Fruit fly (Drosophila melanogaster) whole organism, embryonic: ENCODE results near the gene Wwox.

ENCODE experiments used
- Atf3 ChIP-seq: fragments of 200-800 bp; sonication (Bioruptor generic); optimal IDR thresholded peaks from 3 replicates; lab custom pipeline; 2016; ENCODE audit warnings: missing biosample characterization, missing genetic modification characterization
- B-H2 ChIP-seq: fragments of 200-800 bp; sonication (Bioruptor generic); optimal IDR thresholded peaks from 2 replicates; lab custom pipeline; 2018; ENCODE audit warnings: missing biosample characterization, mild to moderate bottlenecking, missing genetic modification characterization
- Bgb ChIP-seq: fragments of 200-800 bp; sonication (Bioruptor generic); IDR thresholded peaks from 2 replicates; pipeline ENCODE4 v1.3.6; 2022; ENCODE audit warnings: missing biosample characterization, missing genetic modification characterization; ENCODE audit not compliant: partially characterized antibody
- C15 ChIP-seq: fragments of 200-800 bp; sonication (Bioruptor generic); IDR thresholded peaks from 3 replicates; pipeline ENCODE4 v1.3.6; 2022; ENCODE audit warnings: missing biosample characterization, missing genetic modification characterization
- CG10565 ChIP-seq: fragments of 200-800 bp; sonication (Bioruptor generic); optimal IDR thresholded peaks from 3 replicates; lab custom pipeline; 2016; ENCODE audit warnings: missing biosample characterization, mild to moderate bottlenecking, missing genetic modification characterization
- CG12299 ChIP-seq: fragments of 200-800 bp; sonication (Bioruptor generic); optimal IDR thresholded peaks from 2 replicates; lab custom pipeline; 2018; ENCODE audit warnings: missing biosample characterization, mild to moderate bottlenecking, missing genetic modification characterization
- CG1233 ChIP-seq: fragments of 200-800 bp; sonication (Bioruptor generic); optimal IDR thresholded peaks from 4 replicates; lab custom pipeline; 2018; ENCODE audit warnings: missing biosample characterization, mild to moderate bottlenecking, missing genetic modification characterization
- CG14014 ChIP-seq: fragments of 200-800 bp; sonication (Bioruptor generic); IDR thresholded peaks from 2 replicates; pipeline ENCODE4 v1.3.6; 2022; ENCODE audit warnings: missing biosample characterization, missing genetic modification characterization
- CG16813 ChIP-seq: fragments of 200-800 bp; sonication (Bioruptor generic); IDR thresholded peaks from 3 replicates; pipeline ENCODE4 v1.3.6; 2022; ENCODE audit warnings: missing biosample characterization, missing genetic modification characterization; ENCODE audit not compliant: partially characterized antibody
- CG1832 ChIP-seq: fragments of 200-800 bp; sonication (Bioruptor generic); optimal IDR thresholded peaks from 2 replicates; lab custom pipeline; 2017; ENCODE audit warnings: missing biosample characterization, mild to moderate bottlenecking, missing genetic modification characterization, inconsistent platforms
- CG31441 ChIP-seq: fragments of 200-800 bp; sonication (Bioruptor generic); IDR thresholded peaks from 2 replicates; pipeline ENCODE4 v1.3.6; 2022; ENCODE audit warnings: missing biosample characterization, missing genetic modification characterization
- CG3407 ChIP-seq: fragments of 200-800 bp; sonication (Bioruptor generic); optimal IDR thresholded peaks from 2 replicates; lab custom pipeline; 2018; ENCODE audit warnings: missing biosample characterization, mild to moderate bottlenecking, missing genetic modification characterization
- CG34376 ChIP-seq: fragments of 200-800 bp; sonication (Bioruptor generic); optimal IDR thresholded peaks from 2 replicates; lab custom pipeline; 2018; ENCODE audit warnings: missing biosample characterization, mild to moderate bottlenecking, missing genetic modification characterization
- CG6175 ChIP-seq: fragments of 200-800 bp; sonication (Bioruptor generic); IDR thresholded peaks from 3 replicates; pipeline ENCODE4 v1.3.6; 2022; ENCODE audit warnings: missing biosample characterization, missing genetic modification characterization
- CG7745 ChIP-seq: fragments of 200-800 bp; sonication (Bioruptor generic); optimal IDR thresholded peaks from 2 replicates; lab custom pipeline; 2018; ENCODE audit warnings: missing biosample characterization, mild to moderate bottlenecking, missing genetic modification characterization, moderate library complexity
- D19A ChIP-seq: fragments of 200-800 bp; optimal IDR thresholded peaks from 3 replicates; lab custom pipeline; 2019; ENCODE audit warnings: missing biosample characterization, mild to moderate bottlenecking, missing genetic modification characterization, moderate library complexity
- Deaf1 ChIP-seq: fragments of 200-800 bp; optimal IDR thresholded peaks from 3 replicates; lab custom pipeline; 2019; ENCODE audit warnings: missing biosample characterization, mild to moderate bottlenecking, missing genetic modification characterization, moderate library complexity
- Dip2 ChIP-seq: fragments of 200-800 bp; sonication (Bioruptor generic); IDR thresholded peaks from 2 replicates; pipeline ENCODE4 v1.3.6; 2022; ENCODE audit warnings: missing biosample characterization, missing genetic modification characterization
- Doc2 ChIP-seq: fragments of 200-800 bp; sonication (Bioruptor generic); IDR thresholded peaks from 2 replicates; pipeline ENCODE4 v1.3.6; 2022; ENCODE audit warnings: missing biosample characterization, missing genetic modification characterization
- E2f1 ChIP-seq: fragments of 200-800 bp; sonication (Bioruptor generic); IDR thresholded peaks from 2 replicates; pipeline ENCODE4 v1.3.6; 2022; ENCODE audit warnings: missing biosample characterization, missing genetic modification characterization
- H2.0 ChIP-seq: fragments of 200-800 bp; sonication (Bioruptor generic); IDR thresholded peaks from 2 replicates; pipeline ENCODE4 v1.3.6; 2022; ENCODE audit warnings: missing biosample characterization, missing genetic modification characterization
- HLH3B ChIP-seq: fragments of 200-800 bp; sonication (Bioruptor generic); IDR thresholded peaks from 2 replicates; pipeline ENCODE4 v1.3.6; 2022; ENCODE audit warnings: missing biosample characterization, missing genetic modification characterization
- HLH54F ChIP-seq: fragments of 200-800 bp; sonication (Bioruptor generic); optimal IDR thresholded peaks from 3 replicates; lab custom pipeline; 2016; ENCODE audit warnings: missing biosample characterization, missing genetic modification characterization
- Lhr ChIP-seq: fragments of 200-800 bp; sonication (Bioruptor generic); optimal IDR thresholded peaks from 3 replicates; lab custom pipeline; 2017; ENCODE audit warnings: mild to moderate bottlenecking, missing biosample characterization, missing genetic modification reagents, missing genetic modification characterization
- Six4 ChIP-seq: fragments of 200-800 bp; sonication (Bioruptor generic); optimal IDR thresholded peaks from 2 replicates; lab custom pipeline; 2016; ENCODE audit warnings: missing biosample characterization, missing genetic modification characterization
- Sry-β ChIP-seq: fragments of 200-800 bp; sonication (Bioruptor generic); optimal IDR thresholded peaks from 2 replicates; lab custom pipeline; 2018; ENCODE audit warnings: missing biosample characterization, mild to moderate bottlenecking, missing genetic modification characterization, moderate library complexity
- Sry-δ ChIP-seq: fragments of 200-800 bp; sonication (Bioruptor generic); optimal IDR thresholded peaks from 2 replicates; lab custom pipeline; 2016; ENCODE audit warnings: missing biosample characterization, missing genetic modification characterization
- Ssrp ChIP-seq: fragments of 200-800 bp; sonication (Bioruptor generic); optimal IDR thresholded peaks from 2 replicates; lab custom pipeline; 2018; ENCODE audit warnings: missing biosample characterization, mild to moderate bottlenecking, missing genetic modification characterization, moderate library complexity
- Tbp ChIP-seq: fragments of >200 bp; optimal IDR thresholded peaks from 2 replicates; lab custom pipeline; 2018; ENCODE audit warnings: missing biosample characterization, missing genetic modification characterization
- YL-1 ChIP-seq: fragments of 200-800 bp; sonication (Bioruptor generic); optimal IDR thresholded peaks from 3 replicates; lab custom pipeline; 2017; ENCODE audit warnings: missing biosample characterization, mild to moderate bottlenecking, missing genetic modification characterization
- ap ChIP-seq: fragments of 200-800 bp; sonication (Bioruptor generic); IDR thresholded peaks from 2 replicates; pipeline ENCODE4 v1.3.6; 2022; ENCODE audit warnings: missing biosample characterization, missing genetic modification characterization
- bab2 ChIP-seq: fragments of 200-800 bp; sonication (Bioruptor generic); optimal IDR thresholded peaks from 2 replicates; lab custom pipeline; 2016; ENCODE audit warnings: missing biosample characterization, missing genetic modification characterization
- br ChIP-seq: fragments of >200 bp; optimal IDR thresholded peaks from 2 replicates; lab custom pipeline; 2017
- cg ChIP-seq: fragments of 200-800 bp; sonication (Bioruptor generic); optimal IDR thresholded peaks from 3 replicates; lab custom pipeline; 2019; ENCODE audit warnings: missing biosample characterization, mild to moderate bottlenecking, missing genetic modification characterization, moderate library complexity
- corto ChIP-seq: fragments of 200-800 bp; sonication (Bioruptor generic); optimal IDR thresholded peaks from 2 replicates; lab custom pipeline; 2016; ENCODE audit warnings: missing biosample characterization, mild to moderate bottlenecking, missing genetic modification characterization, moderate library complexity
- crc ChIP-seq: fragments of 200-800 bp; sonication (Bioruptor generic); optimal IDR thresholded peaks from 2 replicates; lab custom pipeline; 2016; ENCODE audit warnings: missing biosample characterization, missing genetic modification characterization
- dan ChIP-seq: fragments of 200-800 bp; sonication (Bioruptor generic); IDR thresholded peaks from 2 replicates; pipeline ENCODE4 v1.3.6; 2022; ENCODE audit warnings: missing biosample characterization, missing genetic modification characterization
- dmrt11E ChIP-seq: fragments of 200-800 bp; sonication (Bioruptor generic); optimal IDR thresholded peaks from 3 replicates; lab custom pipeline; 2018; ENCODE audit warnings: missing biosample characterization, mild to moderate bottlenecking, missing genetic modification characterization, moderate library complexity
- eyg ChIP-seq: fragments of 200-800 bp; sonication (Bioruptor generic); optimal IDR thresholded peaks from 3 replicates; lab custom pipeline; 2016; ENCODE audit warnings: missing biosample characterization, missing genetic modification characterization
- fd64A ChIP-seq: fragments of 200-800 bp; sonication (Bioruptor generic); optimal IDR thresholded peaks from 3 replicates; lab custom pipeline; 2018; ENCODE audit warnings: missing biosample characterization, mild to moderate bottlenecking, missing genetic modification characterization
- fru ChIP-seq: fragments of >200 bp; optimal IDR thresholded peaks from 2 replicates; lab custom pipeline; 2017
- insv ChIP-seq, 2 experiments: fragments of 200-800 bp; sonication (Bioruptor generic); optimal IDR thresholded peaks; 3 replicates each; lab custom pipeline; 2016 to 2018; ENCODE audit warnings: missing biosample characterization in 2 of 2, missing genetic modification characterization in 2 of 2
- jing ChIP-seq: fragments of 200-800 bp; sonication (Bioruptor generic); optimal IDR thresholded peaks from 2 replicates; lab custom pipeline; 2018; ENCODE audit warnings: missing biosample characterization, mild to moderate bottlenecking, missing genetic modification characterization
- luna ChIP-seq: fragments of 200-800 bp; sonication (Bioruptor generic); optimal IDR thresholded peaks from 2 replicates; lab custom pipeline; 2016; ENCODE audit warnings: missing biosample characterization, missing genetic modification characterization
- oc ChIP-seq: fragments of 200-800 bp; sonication (Bioruptor generic); optimal IDR thresholded peaks from 2 replicates; lab custom pipeline; 2018; ENCODE audit warnings: missing biosample characterization, mild to moderate bottlenecking, missing genetic modification characterization, moderate library complexity
- pho ChIP-seq: fragments of 200-800 bp; sonication (Bioruptor generic); optimal IDR thresholded peaks from 2 replicates; lab custom pipeline; 2016; ENCODE audit warnings: missing biosample characterization, missing genetic modification characterization
- pum ChIP-seq: fragments of 200-800 bp; sonication (Bioruptor generic); optimal IDR thresholded peaks from 2 replicates; lab custom pipeline; 2016; ENCODE audit warnings: missing biosample characterization, missing genetic modification characterization
- sc ChIP-seq, 3 experiments: fragments of >200 bp in 2 of 3; fragments of 200-800 bp in 1 of 3; sonication (Bioruptor generic) in 1 of 3; optimal IDR thresholded peaks; 2 replicates in 2 of 3; 3 replicates in 1 of 3; lab custom pipeline; 2017; ENCODE audit warnings: mild to moderate bottlenecking in 1 of 3, missing biosample characterization in 1 of 3, missing genetic modification characterization in 1 of 3, missing genetic modification reagents in 1 of 3
- trem ChIP-seq: fragments of 200-800 bp; optimal IDR thresholded peaks from 3 replicates; lab custom pipeline; 2019; ENCODE audit warnings: missing biosample characterization, mild to moderate bottlenecking, missing genetic modification characterization, moderate library complexity

The Wwox gene

dm6 chr2L:7993984-7994854 is 9.9 kb downstream of the Wwox start, which contains the start of gene pes (continued):
- no peak for TF ChIP-seq CG16813 (GFP tag; lab: Robert Waterston, UW)
- TF ChIP-seq pho (GFP tag; lab: Kevin White, UChicago), result peak; percentile 82
- peak; percentile 58 for TF ChIP-seq Deaf1 (tag; lab: Kevin White, UChicago)
- TF ChIP-seq jing (GFP tag; lab: Kevin White, UChicago), result peak; percentile 84
- peak; percentile 70 for TF ChIP-seq Dip2 (GFP tag; lab: Robert Waterston, UW)
- peak; percentile 75 for TF ChIP-seq CG1832 (GFP tag; lab: Kevin White, UChicago)
- TF ChIP-seq E2f1 (GFP tag; lab: Robert Waterston, UW), result peak; percentile 94
- peak; percentile 56 for TF ChIP-seq CG10565 (GFP tag; lab: Kevin White, UChicago)
- peak; percentile 40 for TF ChIP-seq Sry-β
- TF ChIP-seq br (lab: Kevin White, UChicago), result no peak
- no peak for TF ChIP-seq luna
- TF ChIP-seq HLH54F, result peak; percentile 78
- TF ChIP-seq oc (tag; lab: Kevin White, UChicago), result peak; percentile 83
- TF ChIP-seq Sry-δ (GFP tag; lab: Kevin White, UChicago), result peak; percentile 31
- TF ChIP-seq bab2 (GFP tag; lab: Kevin White, UChicago), result peak; percentile 81
- peak; percentile 63; the same call in 1 of the 2 replicates for TF ChIP-seq Bgb (GFP tag; lab: Robert Waterston, UW)
- peak; percentile 100 for TF ChIP-seq D19A (tag; lab: Kevin White, UChicago)
- TF ChIP-seq fru, result no peak
- no peak for TF ChIP-seq sc (optimal IDR thresholded peaks at IDR 0.05; lab: Kevin White, UChicago)
- no peak for TF ChIP-seq sc (GFP tag; optimal IDR thresholded peaks at IDR 0.05; lab: Kevin White, UChicago)
- peak; percentile 60 for TF ChIP-seq Atf3 (GFP tag; lab: Kevin White, UChicago)
- peak; percentile 65 for TF ChIP-seq B-H2
- no peak for TF ChIP-seq YL-1 (GFP tag; lab: Kevin White, UChicago)
- TF ChIP-seq eyg (GFP tag; lab: Kevin White, UChicago), result peak; percentile 59
- peak; percentile 67 for TF ChIP-seq ap (GFP tag; lab: Robert Waterston, UW)
- TF ChIP-seq Six4 (GFP tag; lab: Kevin White, UChicago), result peak; percentile 90
- peak; percentile 91 for TF ChIP-seq CG6175 (GFP tag; lab: Robert Waterston, UW)
- peak; percentile 72 for TF ChIP-seq trem (tag; lab: Kevin White, UChicago)
- no peak for TF ChIP-seq Tbp (GFP tag; lab: Kevin White, UChicago)
- TF ChIP-seq cg (GFP tag; lab: Kevin White, UChicago), result peak; percentile 92
- peak; percentile 85 for TF ChIP-seq CG14014 (GFP tag; lab: Robert Waterston, UW)
- peak; percentile 81 for TF ChIP-seq CG12299 (tag; lab: Kevin White, UChicago)
- peak; percentile 88 for TF ChIP-seq corto (GFP tag; lab: Kevin White, UChicago)
- peak; percentile 68; the same call in 1 of the 2 replicates for TF ChIP-seq Doc2 (GFP tag; lab: Robert Waterston, UW)
- TF ChIP-seq H2.0, result peak; percentile 94
- peak; percentile 88; the same call in 1 of the 2 replicates for TF ChIP-seq dan (GFP tag; lab: Robert Waterston, UW)
- peak; percentile 79 for TF ChIP-seq C15 (GFP tag; lab: Robert Waterston, UW)
- peak; percentile 81 for TF ChIP-seq dmrt11E
- peak; percentile 51 for TF ChIP-seq fd64A (GFP tag; lab: Kevin White, UChicago)
- peak; percentile 28 for TF ChIP-seq CG7745
- TF ChIP-seq CG3407, result peak; percentile 36
- TF ChIP-seq CG31441 (GFP tag; lab: Robert Waterston, UW), result peak; percentile 90
- TF ChIP-seq HLH3B, result peak; percentile 92
- peak; percentile 98 for TF ChIP-seq CG34376 (GFP tag; lab: Kevin White, UChicago)
- TF ChIP-seq crc (GFP tag; lab: Kevin White, UChicago), result peak; percentile 84
- TF ChIP-seq Lhr (GFP tag; lab: Kevin White, UChicago), result peak; percentile 68
- peak; percentile 91 for TF ChIP-seq Ssrp (tag; lab: Kevin White, UChicago)
- TF ChIP-seq pum (GFP tag; lab: Kevin White, UChicago), result peak; percentile 88
- peak in 1 of 2 experiments; percentile 76 for TF ChIP-seq insv (GFP tag; optimal IDR thresholded peaks at IDR 0.05; lab: Kevin White, UChicago)
- TF ChIP-seq CG1233 (GFP tag; lab: Kevin White, UChicago), result peak; percentile 86
